Worm (Caenorhabditis elegans): ENCODE results near the gene ugt-20.
"Not testable (repeated sequence)": the region's sequence is repeated elsewhere in the genome, so short reads cannot be mapped to it uniquely, and the experiment has no call there.

ugt-20 gene

ce11 chrIV:6051884-6052283 lies 31.5 kb downstream of the ugt-20 start:
- TF ChIP-seq nhr-237 (tag; optimal IDR thresholded peaks at IDR 0.05): no peak
- peak; percentile 2 for TF ChIP-seq crh-2 (tag; optimal IDR thresholded peaks at IDR 0.05)
- no peak for TF ChIP-seq alr-1 (tag; optimal IDR thresholded peaks at IDR 0.05)

DNA sequence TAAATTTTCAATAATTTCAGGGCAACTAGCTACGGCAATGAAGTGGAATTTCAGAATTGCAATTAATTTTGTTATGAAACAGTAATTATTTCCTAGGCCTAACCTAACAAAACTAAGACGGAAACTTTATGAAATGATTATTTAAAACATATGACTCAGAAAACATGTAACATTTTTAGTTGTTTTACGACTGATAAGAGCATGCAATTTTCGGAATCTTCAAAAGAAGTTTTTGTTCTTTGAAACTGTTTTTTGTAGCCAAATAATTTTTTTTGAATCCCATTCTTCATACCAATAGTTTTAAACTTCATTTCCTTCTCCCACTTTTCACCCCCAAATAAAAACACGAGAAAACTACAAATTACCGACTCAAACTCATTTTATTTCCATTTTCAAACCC lies 34.3 kb downstream of the ugt-20 start:
- TF ChIP-seq ZK546.5 (tag; optimal IDR thresholded peaks at IDR 0.05) (no peak), fos-1 (tag; optimal IDR thresholded peaks at IDR 0.05) (peak; percentile 24), blmp-1 (tag; optimal IDR thresholded peaks at IDR 0.05; ENCODE audit: insufficient read depth) (no peak), nhr-129 (tag; optimal IDR thresholded peaks at IDR 0.05) (no peak), elt-3 (tag; optimal IDR thresholded peaks at IDR 0.05) (no peak)

- TF ChIP-seq dmd-4 (tag; optimal IDR thresholded peaks at IDR 0.05) (no peak), mab-5 (tag; optimal IDR thresholded peaks at IDR 0.05) (no peak), sma-3 (GFP tag; optimal IDR thresholded peaks at IDR 0.05) (no peak), unc-39 (tag; optimal IDR thresholded peaks at IDR 0.05) (no peak), sma-9 (GFP tag; optimal IDR thresholded peaks at IDR 0.05) (peak; percentile 34), sma-9 (tag; optimal IDR thresholded peaks at IDR 0.05) (no peak), crh-2 (tag; optimal IDR thresholded peaks at IDR 0.05) (no peak), gmeb-1 (tag; optimal IDR thresholded peaks at IDR 0.05) (peak; percentile 19), lin-39 (tag; optimal IDR thresholded peaks at IDR 0.05) (no peak), unc-55 (GFP tag; optimal IDR thresholded peaks at IDR 0.05) (no peak), nhr-77 (tag; optimal IDR thresholded peaks at IDR 0.05) (no peak), fos-1 (tag; optimal IDR thresholded peaks at IDR 0.05) (peak; percentile 83), peb-1 (tag; optimal IDR thresholded peaks at IDR 0.05) (no peak), lin-11 (tag; optimal IDR thresholded peaks at IDR 0.05) (no peak)
Observed at ce11 chrIV:6048462-6048861, 34.9 kb downstream of the ugt-20 start.

- TF ChIP-seq nhr-237 (tag; optimal IDR thresholded peaks at IDR 0.05): no peak
- TF ChIP-seq lin-39 (tag; optimal IDR thresholded peaks at IDR 0.05): no peak
- no peak for TF ChIP-seq ceh-82 (tag; optimal IDR thresholded peaks at IDR 0.05)
- TF ChIP-seq mdl-1 (tag; optimal IDR thresholded peaks at IDR 0.05): no peak
- no peak for TF ChIP-seq peb-1 (tag; optimal IDR thresholded peaks at IDR 0.05)
- no peak for TF ChIP-seq egl-27 (tag; optimal IDR thresholded peaks at IDR 0.05)
- no peak for TF ChIP-seq unc-55 (GFP tag; optimal IDR thresholded peaks at IDR 0.05)
- no peak for TF ChIP-seq nhr-129 (tag; optimal IDR thresholded peaks at IDR 0.05)
- TF ChIP-seq lsy-2 (tag; optimal IDR thresholded peaks at IDR 0.05): no peak
- TF ChIP-seq ZK546.5 (tag; optimal IDR thresholded peaks at IDR 0.05): no peak
- TF ChIP-seq ztf-11 (tag; optimal IDR thresholded peaks at IDR 0.05): no peak
- no peak for TF ChIP-seq R02D3.7 (tag; optimal IDR thresholded peaks at IDR 0.05)
- TF ChIP-seq mab-5 (tag; optimal IDR thresholded peaks at IDR 0.05): no peak
- no peak for TF ChIP-seq gmeb-1 (tag; optimal IDR thresholded peaks at IDR 0.05)
- TF ChIP-seq ztf-1 (GFP tag; conservative IDR thresholded peaks at IDR 0.05): no peak
- TF ChIP-seq elt-1 (tag; optimal IDR thresholded peaks at IDR 0.05): no peak
- no peak for TF ChIP-seq F13H6.1 (tag; optimal IDR thresholded peaks at IDR 0.05)
Observed at ce11 chrIV:6047164-6047727, 36.2 kb downstream of the ugt-20 start.

DNA sequence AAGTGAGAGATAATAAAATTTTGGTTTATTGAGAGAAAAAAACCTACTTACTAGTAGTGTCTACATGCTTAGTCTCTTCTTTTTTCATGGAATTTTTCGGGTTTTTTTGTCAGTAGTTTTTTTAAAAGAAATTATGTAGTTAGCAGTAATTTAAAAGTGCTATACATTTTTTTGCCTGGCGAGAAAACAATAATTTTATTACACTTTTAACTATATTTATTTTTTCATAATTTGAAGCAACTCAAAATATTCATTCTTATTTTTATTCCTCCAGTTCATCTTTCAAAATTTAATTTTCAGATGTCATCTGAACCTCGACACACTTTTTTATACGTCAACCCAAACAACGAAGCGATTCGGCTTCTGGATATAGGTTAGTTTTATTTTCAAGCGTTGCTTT lies 42.7 kb downstream of the ugt-20 start, which contains the start of gene kcc-2:
Gene kcc-2, plus strand, starts transcription at position 301 of the 400 bp plus-strand sequence.
- no peak for TF ChIP-seq crh-2 (tag; optimal IDR thresholded peaks at IDR 0.05)
- TF ChIP-seq sma-9 (GFP tag; optimal IDR thresholded peaks at IDR 0.05): no peak
- TF ChIP-seq sma-9 (tag; optimal IDR thresholded peaks at IDR 0.05): no peak

- TF ChIP-seq snpc-4 (tag; optimal IDR thresholded peaks at IDR 0.05) (no peak), fos-1 (tag; optimal IDR thresholded peaks at IDR 0.05) (no peak)
Observed at ce11 chrIV:6035113-6035512, 48.3 kb downstream of the ugt-20 start.

- not testable (repeated sequence) for TF ChIP-seq fos-1, nhr-237, nhr-12 (tag; optimal IDR thresholded peaks at IDR 0.05)
Observed at ce11 chrIV:6033539-6033938, 49.9 kb downstream of the ugt-20 start, which contains the start of gene pqn-22. TSS of gene pqn-22 (minus strand) at chrIV:6033639.
